Worm (Caenorhabditis elegans) whole organism, mixed stage, embryonic: ENCODE measurements around the gene tig-2.

Experiments
- ces-1 ChIP-seq: fragments of 150-350 bp; optimal IDR thresholded peaks from 2 replicates; lab custom pipeline; 2014; ENCODE audit warnings: missing biosample characterization, missing genetic modification reagents, missing genetic modification characterization
- nhr-12 ChIP-seq: fragments of 150-350 bp; optimal IDR thresholded peaks from 2 replicates; lab custom pipeline; 2014; ENCODE audit warnings: missing biosample characterization, missing genetic modification characterization
- nhr-76 ChIP-seq: sonication (generic microtip); optimal IDR thresholded peaks from 2 replicates; lab custom pipeline; 2017; ENCODE audit warnings: missing biosample characterization, missing genetic modification characterization
- unc-39 ChIP-seq: fragments of 150-350 bp; optimal IDR thresholded peaks from 2 replicates; lab custom pipeline; 2014; ENCODE audit warnings: missing biosample characterization, missing genetic modification characterization
- unc-62 ChIP-seq: fragments of 150-350 bp; optimal IDR thresholded peaks from 2 replicates; lab custom pipeline; 2014; ENCODE audit warnings: missing biosample characterization, missing genetic modification reagents, missing genetic modification characterization

DNA sequence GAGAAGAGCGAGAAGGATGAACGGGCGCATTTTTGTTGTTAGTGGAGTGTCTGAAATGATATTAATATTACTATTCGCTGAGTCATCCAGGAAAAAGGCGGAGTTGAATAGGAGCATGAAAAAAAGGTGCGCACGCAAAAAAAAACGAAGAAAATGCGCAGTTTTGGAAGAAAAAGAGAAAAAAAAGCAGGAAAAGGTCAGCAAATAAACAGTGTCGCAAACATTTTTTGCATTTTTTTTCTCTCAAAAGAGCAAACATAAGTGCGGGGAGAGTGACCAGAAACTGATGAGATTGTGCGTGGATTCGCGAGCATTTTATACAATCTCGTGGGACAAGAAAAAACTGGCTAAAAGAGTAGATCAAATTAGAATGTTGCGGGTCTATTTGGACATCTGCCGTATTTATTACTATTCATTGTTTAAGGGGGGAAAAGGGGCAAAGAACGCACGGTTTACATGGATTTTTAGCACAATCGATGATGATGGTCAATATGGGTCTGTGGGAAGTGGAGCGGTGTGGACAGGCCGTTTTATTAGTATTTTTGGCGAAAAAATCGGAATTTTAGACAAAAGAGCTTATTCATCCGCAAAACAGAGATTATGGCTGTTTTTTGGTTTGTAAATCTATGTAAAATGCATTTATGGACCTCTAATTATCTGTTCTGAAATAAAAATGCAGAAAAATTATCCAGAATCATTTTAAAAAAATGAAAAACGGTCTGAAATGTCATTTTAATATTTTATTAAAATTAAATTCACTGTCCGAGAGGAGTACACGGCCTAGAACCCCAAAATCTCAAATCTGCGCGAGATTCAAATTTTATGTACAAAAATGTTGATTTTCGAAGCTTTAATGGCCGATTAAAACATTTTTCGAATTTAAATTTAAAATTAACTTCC, 37.3 kb downstream of the tig-2 start, which contains the start of gene cpg-8:
- TF ChIP-seq ces-1 (GFP tag; lab: Kevin White, UChicago) = no peak
- TF ChIP-seq unc-62 = no peak
- TF ChIP-seq nhr-76 (tag; lab: Kevin White, UChicago) = no peak
- TF ChIP-seq nhr-12 (tag; lab: Kevin White, UChicago) = no peak
- TF ChIP-seq unc-39 = no peak
